Worm (Caenorhabditis elegans): ENCODE results near the gene srh-182.

srh-182 gene

ce11 chrV:18476090-18476489 lies 2.8 kb upstream of the srh-182 start, which contains the start of gene srh-179:
Gene srh-179, plus strand, starts transcription at chrV:18476390.
- TF ChIP-seq nhr-27 (tag; optimal IDR thresholded peaks at IDR 0.05) (no peak), atf-7 (tag; optimal IDR thresholded peaks at IDR 0.05) (no peak), B0035.1 (tag; optimal IDR thresholded peaks at IDR 0.05) (no peak), ztf-22 (GFP tag; optimal IDR thresholded peaks at IDR 0.05) (no peak), ceh-79 (tag; optimal IDR thresholded peaks at IDR 0.05) (no peak), F49E8.2 (tag; optimal IDR thresholded peaks at IDR 0.05; ENCODE audit: insufficient read depth) (no peak), ZK185.1 (tag; optimal IDR thresholded peaks at IDR 0.05; ENCODE audit: poor library complexity, severe bottlenecking) (no peak), rcor-1 (GFP tag; IDR thresholded peaks at IDR 0.05) (no peak), hlh-26 (GFP tag; conservative IDR thresholded peaks at IDR 0.05) (no peak), T07F8.4 (tag; optimal IDR thresholded peaks at IDR 0.05) (no peak), sptf-2 (GFP tag; optimal IDR thresholded peaks at IDR 0.05) (no peak)

ce11 chrV:18474223-18474622 lies 908 bp upstream of the srh-182 start, which contains the start of gene srh-181:
Gene srh-181, plus strand, starts transcription at chrV:18474523.
- TF ChIP-seq B0035.1 (tag; optimal IDR thresholded peaks at IDR 0.05) (no peak), dpl-1 (GFP tag; optimal IDR thresholded peaks at IDR 0.05) (no peak), Y67H2A.10 (GFP tag; conservative IDR thresholded peaks at IDR 0.05) (no peak), F57C9.4 (tag; optimal IDR thresholded peaks at IDR 0.05) (no peak)

- no peak for TF ChIP-seq egl-44 (GFP tag; IDR thresholded peaks at IDR 0.05)
- no peak for TF ChIP-seq mcd-1 (GFP tag; IDR thresholded peaks at IDR 0.05)
- TF ChIP-seq ztf-22 (GFP tag; optimal IDR thresholded peaks at IDR 0.05), result no peak
- no peak for TF ChIP-seq madf-6 (GFP tag; IDR thresholded peaks at IDR 0.05)
These were observed 5.2 kb downstream of the srh-182 start, which contains the start of gene ZK228.13 for ce11 chrV:18468097-18468496. Gene ZK228.13, minus strand, starts transcription at chrV:18468197.

ce11 chrV:18462365-18462837 lies 10.9 kb downstream of the srh-182 start, which contains the start of gene ZK228.4:
Gene ZK228.4, plus strand, starts transcription at chrV:18462787.
- TF ChIP-seq ceh-100 (GFP tag; IDR thresholded peaks at IDR 0.05) (no peak), mes-4 (tag; optimal IDR thresholded peaks at IDR 0.05) (no peak), nhr-80 (tag; optimal IDR thresholded peaks at IDR 0.05) (peak; percentile 38), ztf-6 (GFP tag; IDR thresholded peaks at IDR 0.05) (no peak), ceh-27 (GFP tag; optimal IDR thresholded peaks at IDR 0.05) (no peak), pha-4 (tag; optimal IDR thresholded peaks at IDR 0.05) (no peak), nfya-2 (GFP tag; IDR thresholded peaks at IDR 0.05) (no peak), rec-8 (tag; optimal IDR thresholded peaks at IDR 0.05) (no peak), snpc-1.3 (tag; optimal IDR thresholded peaks at IDR 0.05; ENCODE audit: insufficient read depth) (no peak)

- TF ChIP-seq attf-5 (GFP tag; optimal IDR thresholded peaks at IDR 0.05), result no peak
- peak; percentile 79 for TF ChIP-seq nhr-80 (tag; optimal IDR thresholded peaks at IDR 0.05)
- TF ChIP-seq dox-1 (GFP tag; IDR thresholded peaks at IDR 0.05), result peak; percentile 9; the same call in 1 of the 2 replicates
These were observed 12.1 kb downstream of the srh-182 start, which contains the start of gene ZK228.3 for ce11 chrV:18461200-18461728. Gene ZK228.3, minus strand, starts transcription at chrV:18461250.

- TF ChIP-seq ceh-27 (GFP tag; optimal IDR thresholded peaks at IDR 0.05) (no peak), pbrm-1 (GFP tag; IDR thresholded peaks at IDR 0.05) (no peak), let-526 (GFP tag; IDR thresholded peaks at IDR 0.05) (no peak), mcd-1 (GFP tag; IDR thresholded peaks at IDR 0.05) (no peak), B0336.3 (GFP tag; IDR thresholded peaks at IDR 0.05) (no peak)
These were observed 16.7 kb downstream of the srh-182 start, which contains the start of gene ZK228.10 for ce11 chrV:18456574-18456973. Gene ZK228.10, plus strand, starts transcription at chrV:18456874.
